Worm (Caenorhabditis elegans): ENCODE results near the gene srx-56.
"Not testable (repeated sequence)": the region's sequence is repeated elsewhere in the genome, so short reads cannot be mapped to it uniquely, and the experiment has no call there.

Gene srx-56

DNA sequence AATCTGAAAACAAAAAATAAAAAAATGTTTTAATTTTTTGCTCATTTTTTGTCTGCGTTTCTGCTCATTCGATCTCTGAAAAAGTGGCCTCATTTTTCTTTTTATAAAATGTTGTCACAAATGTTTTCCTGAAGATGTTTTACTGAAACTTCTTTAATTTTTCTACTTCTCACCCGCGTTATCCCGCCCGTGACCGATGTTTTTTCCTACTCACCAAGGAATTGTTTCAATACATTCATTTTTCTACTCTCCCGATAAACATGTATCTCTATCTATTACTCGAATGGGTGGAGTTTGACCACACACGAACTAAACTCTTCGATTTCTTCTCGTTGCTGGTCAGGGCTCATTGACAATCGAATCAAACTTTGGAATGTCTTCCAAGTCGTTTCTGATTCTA is 43.3 kb upstream of the srx-56 start, which contains the start of gene F10G2.2:
Gene F10G2.2 (plus strand): TSS at position 301 of the 400 bp plus-strand sequence.
- TF ChIP-seq dpl-1 (GFP tag; optimal IDR thresholded peaks at IDR 0.05) (no peak), attf-6 (GFP tag; IDR thresholded peaks at IDR 0.05) (no peak), madf-3 (GFP tag; IDR thresholded peaks at IDR 0.05) (no peak), lin-40 (tag; optimal IDR thresholded peaks at IDR 0.05) (no peak), T26A5.8 (tag; optimal IDR thresholded peaks at IDR 0.05) (no peak), xnd-1 (tag; optimal IDR thresholded peaks at IDR 0.05) (no peak), snpc-1.1 (tag; optimal IDR thresholded peaks at IDR 0.05; ENCODE audit: insufficient read depth) (no peak), ceh-27 (GFP tag; optimal IDR thresholded peaks at IDR 0.05) (no peak), F57C9.4 (tag; optimal IDR thresholded peaks at IDR 0.05) (no peak), Y53F4B.3 (GFP tag; IDR thresholded peaks at IDR 0.05) (no peak), lir-1 (GFP tag; conservative IDR thresholded peaks at IDR 0.05) (no peak), pbrm-1 (GFP tag; IDR thresholded peaks at IDR 0.05) (no peak), attf-3 (GFP tag; conservative IDR thresholded peaks at IDR 0.05) (no peak), zim-3 (tag; optimal IDR thresholded peaks at IDR 0.05) (no peak), Y56A3A.18 (GFP tag; IDR thresholded peaks at IDR 0.05) (no peak), madf-8 (GFP tag; conservative IDR thresholded peaks at IDR 0.05) (no peak), ceh-91 (GFP tag; IDR thresholded peaks at IDR 0.05) (no peak), ztf-6 (GFP tag; IDR thresholded peaks at IDR 0.05) (no peak), F37B4.10 (GFP tag; IDR thresholded peaks at IDR 0.05) (no peak), let-607 (tag; optimal IDR thresholded peaks at IDR 0.05) (no peak)

- no peak for TF ChIP-seq sptf-2 (GFP tag; optimal IDR thresholded peaks at IDR 0.05)
- TF ChIP-seq bed-2 (GFP tag; IDR thresholded peaks at IDR 0.05) = no peak
- no peak for TF ChIP-seq tbp1 (GFP tag; optimal IDR thresholded peaks at IDR 0.05)
- no peak for TF ChIP-seq aptf-3 (GFP tag; IDR thresholded peaks at IDR 0.05)
- no peak for TF ChIP-seq madf-3 (GFP tag; IDR thresholded peaks at IDR 0.05)
- no peak for TF ChIP-seq unc-130 (GFP tag; optimal IDR thresholded peaks at IDR 0.05)
- no peak for TF ChIP-seq Y79H2A.3 (GFP tag; conservative IDR thresholded peaks at IDR 0.05)
- no peak for TF ChIP-seq T07F8.4 (tag; optimal IDR thresholded peaks at IDR 0.05)
- TF ChIP-seq nfya-1 (tag; optimal IDR thresholded peaks at IDR 0.05; ENCODE audit: borderline replicate concordance, insufficient read depth) = no peak
- TF ChIP-seq somi-1 (GFP tag; optimal IDR thresholded peaks at IDR 0.05) = no peak
- no peak for TF ChIP-seq ceh-27 (GFP tag; optimal IDR thresholded peaks at IDR 0.05)
- no peak for TF ChIP-seq snpc-4 (GFP tag; optimal IDR thresholded peaks at IDR 0.05)
- TF ChIP-seq snpc-4 (tag; optimal IDR thresholded peaks at IDR 0.05) = no peak
- TF ChIP-seq C17E4.6 (GFP tag; IDR thresholded peaks at IDR 0.05) = no peak
- TF ChIP-seq repo-1 (tag; optimal IDR thresholded peaks at IDR 0.05) = no peak
- TF ChIP-seq dpl-1 (GFP tag; optimal IDR thresholded peaks at IDR 0.05) = no peak
These were observed 41.9 kb upstream of the srx-56 start, which contains the start of gene F10G2.1 for ce11 chrV:7332253-7332652. Gene F10G2.1 (plus strand): TSS chrV:7332553.

- not testable (repeated sequence) for TF ChIP-seq nhr-120 (GFP tag; IDR thresholded peaks at IDR 0.05); snpc-3.4 (tag; optimal IDR thresholded peaks at IDR 0.05); pbrm-1 (GFP tag; IDR thresholded peaks at IDR 0.05)
These were observed 37.0 kb upstream of the srx-56 start, which contains the start of gene F10G2.7 for ce11 chrV:7337218-7337617. Gene F10G2.7 (minus strand): TSS chrV:7337318.

DNA sequence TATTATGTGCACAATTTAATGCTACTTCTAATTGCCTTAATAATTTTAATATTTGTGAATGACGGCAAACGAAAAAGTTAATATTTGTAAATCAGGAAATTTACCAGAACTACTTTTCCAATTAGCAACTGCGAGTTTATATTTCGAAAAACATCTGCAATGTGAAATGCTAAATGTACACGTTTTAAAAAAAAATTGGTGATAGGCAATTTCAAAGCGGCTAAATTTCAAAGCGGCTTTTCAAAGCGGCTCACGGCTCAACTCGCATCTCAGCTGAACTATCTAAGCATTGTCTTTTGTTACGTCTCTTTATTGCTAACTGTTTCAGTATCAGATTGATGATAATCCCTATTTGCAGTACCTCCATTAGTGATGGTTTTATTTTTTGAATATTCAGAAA is 34.4 kb upstream of the srx-56 start, which contains the start of gene srh-187:
Gene srh-187 (minus strand): TSS at position 101 of the 400 bp plus-strand sequence.
- TF ChIP-seq unc-130 (GFP tag; optimal IDR thresholded peaks at IDR 0.05) (no peak), him-1 (tag; optimal IDR thresholded peaks at IDR 0.05) (no peak), ekl-4 (GFP tag; IDR thresholded peaks at IDR 0.05) (no peak), attf-5 (GFP tag; optimal IDR thresholded peaks at IDR 0.05) (no peak), zfh-2 (GFP tag; conservative IDR thresholded peaks at IDR 0.05) (no peak), F57C9.4 (tag; optimal IDR thresholded peaks at IDR 0.05) (no peak), attf-3 (GFP tag; conservative IDR thresholded peaks at IDR 0.05) (no peak), ets-4 (GFP tag; optimal IDR thresholded peaks at IDR 0.05) (no peak), hsf-1 (GFP tag; IDR thresholded peaks at IDR 0.05) (no peak), B0019.2 (GFP tag; conservative IDR thresholded peaks at IDR 0.05) (no peak), tbp1 (GFP tag; optimal IDR thresholded peaks at IDR 0.05) (no peak), gei-17 (GFP tag; optimal IDR thresholded peaks at IDR 0.05) (no peak), athp-1 (tag; optimal IDR thresholded peaks at IDR 0.05) (no peak), B0261.1 (tag; optimal IDR thresholded peaks at IDR 0.05) (no peak), zim-3 (tag; optimal IDR thresholded peaks at IDR 0.05) (no peak)

Data from whole organism, young adult.